Worm (Caenorhabditis elegans): Measurements from ENCODE around the gene F31F4.1.

The F31F4.1 gene

DNA sequence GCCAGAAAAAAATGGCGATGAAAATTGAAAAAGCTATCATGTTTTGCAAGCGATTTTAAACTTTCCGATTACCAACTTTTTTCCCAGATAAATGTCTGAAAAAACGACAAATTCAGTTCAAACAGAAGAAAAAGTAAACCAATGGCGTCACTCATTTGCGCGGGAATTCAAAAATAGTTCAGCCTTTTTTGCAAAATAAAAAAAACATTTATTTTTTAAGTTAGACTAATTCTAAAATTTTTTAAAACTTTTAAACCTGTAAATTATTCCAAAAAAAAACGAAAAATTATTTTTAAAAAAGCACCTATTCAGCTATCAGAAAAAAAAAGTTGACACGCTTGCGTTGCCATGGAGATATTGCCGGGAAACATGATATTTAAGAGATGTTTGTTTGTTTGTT, 29.0 kb downstream of the F31F4.1 start, which contains the start of gene cyp-33C11:
TSS of gene cyp-33C11 (minus strand) at position 101 of the 400 bp plus-strand sequence.
- TF ChIP-seq ceh-82 (tag; optimal IDR thresholded peaks at IDR 0.05) (no peak), ces-1 (GFP tag; optimal IDR thresholded peaks at IDR 0.05) (no peak), tlp-1 (tag; optimal IDR thresholded peaks at IDR 0.05) (no peak), lin-15B (tag; optimal IDR thresholded peaks at IDR 0.05) (no peak), ceh-8 (GFP tag; optimal IDR thresholded peaks at IDR 0.05) (no peak), nhr-84 (tag; optimal IDR thresholded peaks at IDR 0.05) (no peak), alr-1 (tag; optimal IDR thresholded peaks at IDR 0.05; ENCODE audit: borderline replicate concordance) (no peak), nhr-20 (tag; optimal IDR thresholded peaks at IDR 0.05) (no peak), sup-37 (GFP tag; optimal IDR thresholded peaks at IDR 0.05) (no peak), xbp-1 (tag; optimal IDR thresholded peaks at IDR 0.05) (no peak), sptf-1 (tag; optimal IDR thresholded peaks at IDR 0.05) (no peak)

DNA sequence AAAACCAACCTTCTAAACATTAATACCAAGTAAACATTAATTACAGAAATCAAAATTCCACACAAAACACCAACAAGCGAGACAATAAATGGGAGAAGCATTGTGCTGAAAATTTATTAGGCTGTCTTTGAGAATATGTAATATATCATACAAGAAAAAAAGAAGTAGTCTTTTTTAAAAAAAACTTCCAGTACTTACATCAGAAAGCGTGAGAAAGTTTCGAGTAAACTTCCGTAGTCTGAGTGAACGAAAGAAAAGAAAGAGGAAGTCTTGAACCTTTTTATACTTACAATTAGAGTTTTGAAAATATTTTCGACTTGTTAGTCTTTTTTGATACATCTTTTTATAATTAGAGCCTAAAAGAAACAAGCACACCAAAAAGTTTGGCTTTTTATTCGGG, 35.9 kb downstream of the F31F4.1 start, which contains the start of gene srbc-40:
TSS of gene srbc-40 (minus strand) at position 101 of the 400 bp plus-strand sequence.
- TF ChIP-seq skn-1 (tag; optimal IDR thresholded peaks at IDR 0.05) (no peak), pax-3 (tag; optimal IDR thresholded peaks at IDR 0.05) (no peak), lin-15B (tag; optimal IDR thresholded peaks at IDR 0.05) (no peak), pag-3 (tag; optimal IDR thresholded peaks at IDR 0.05; ENCODE audit: borderline replicate concordance, insufficient read depth) (no peak), hpl-2 (GFP tag; optimal IDR thresholded peaks at IDR 0.05) (no peak), nhr-11 (tag; optimal IDR thresholded peaks at IDR 0.05) (no peak), nhr-84 (tag; optimal IDR thresholded peaks at IDR 0.05) (no peak), elt-3 (tag; optimal IDR thresholded peaks at IDR 0.05) (no peak), mep-1 (tag; optimal IDR thresholded peaks at IDR 0.05) (no peak), C34B4.2 (tag; optimal IDR thresholded peaks at IDR 0.05) (no peak), fkh-10 (GFP tag; optimal IDR thresholded peaks at IDR 0.05) (no peak), tbx-2 (tag; optimal IDR thresholded peaks at IDR 0.05) (no peak), sptf-1 (tag; optimal IDR thresholded peaks at IDR 0.05) (no peak), ztf-4 (tag; optimal IDR thresholded peaks at IDR 0.05) (no peak), nhr-71 (tag; optimal IDR thresholded peaks at IDR 0.05) (no peak), F16B12.6 (tag; optimal IDR thresholded peaks at IDR 0.05) (no peak), lsy-2 (tag; optimal IDR thresholded peaks at IDR 0.05) (no peak), irx-1 (tag; optimal IDR thresholded peaks at IDR 0.05) (no peak), tlp-1 (tag; optimal IDR thresholded peaks at IDR 0.05) (no peak), unc-86 (tag; optimal IDR thresholded peaks at IDR 0.05) (no peak)

ce11 chrV:722889-723288, 39.0 kb downstream of the F31F4.1 start:
- no peak for TF ChIP-seq ceh-8 (GFP tag; optimal IDR thresholded peaks at IDR 0.05)
- no peak for TF ChIP-seq fkh-8 (tag; optimal IDR thresholded peaks at IDR 0.05)
- no peak for TF ChIP-seq C34B4.2 (tag; optimal IDR thresholded peaks at IDR 0.05)
- no peak for TF ChIP-seq unc-30 (tag; optimal IDR thresholded peaks at IDR 0.05)
- no peak for TF ChIP-seq pax-3 (tag; optimal IDR thresholded peaks at IDR 0.05)
- TF ChIP-seq egl-27 (tag; optimal IDR thresholded peaks at IDR 0.05), result no peak
- TF ChIP-seq sox-4 (tag; optimal IDR thresholded peaks at IDR 0.05), result no peak
- TF ChIP-seq rnt-1 (tag; optimal IDR thresholded peaks at IDR 0.05), result no peak
- no peak for TF ChIP-seq nhr-76 (tag; optimal IDR thresholded peaks at IDR 0.05)
- TF ChIP-seq efl-3 (GFP tag; optimal IDR thresholded peaks at IDR 0.05), result no peak
- no peak for TF ChIP-seq lin-13 (GFP tag; optimal IDR thresholded peaks at IDR 0.05)
- TF ChIP-seq ztf-4 (tag; optimal IDR thresholded peaks at IDR 0.05), result no peak
- TF ChIP-seq nhr-237 (tag; optimal IDR thresholded peaks at IDR 0.05), result no peak
- TF ChIP-seq snu-23 (GFP tag; optimal IDR thresholded peaks at IDR 0.05), result no peak
- TF ChIP-seq ceh-90 (tag; optimal IDR thresholded peaks at IDR 0.05), result no peak
- no peak for TF ChIP-seq ets-5 (GFP tag; IDR thresholded peaks at IDR 0.05)
